Worm (Caenorhabditis elegans) whole organism, midembryonic: Measurements from ENCODE around the gene spe-43.

ENCODE experiments used
- klf-2 ChIP-seq: fragments of 200-800 bp; sonication (Bioruptor generic); conservative IDR thresholded peaks from 2 replicates; pipeline ENCODE4 v1.3.6; 2022; ENCODE audit warnings: missing genetic modification reagents, missing genetic modification characterization, missing compliant biosample characterization
- med-1 ChIP-seq: sonication (generic microtip); optimal IDR thresholded peaks from 2 replicates; lab custom pipeline; 2017; ENCODE audit warnings: missing genetic modification characterization, mild to moderate bottlenecking, missing compliant biosample characterization, antibody characterized with exemption, missing genetic modification reagents; ENCODE audit not compliant: insufficient read depth
- tab-1 ChIP-seq: fragments of 200-800 bp; sonication (Bioruptor generic); IDR thresholded peaks from 2 replicates; pipeline ENCODE4 v1.3.6; 2022; ENCODE audit warnings: missing genetic modification characterization, missing compliant biosample characterization

The spe-43 gene

ce11 chrIV:13089671-13090242 is 52.4 kb downstream of the spe-43 start:
- TF ChIP-seq tab-1 (GFP tag; lab: Robert Waterston, UW) (0 out of 2 replicates have a peak, but pooled peaks have one; percentile 47), med-1 (no peak), klf-2 (no peak)
